Fruit fly (Drosophila melanogaster): ENCODE data around the gene mura.

The mura gene

DNA sequence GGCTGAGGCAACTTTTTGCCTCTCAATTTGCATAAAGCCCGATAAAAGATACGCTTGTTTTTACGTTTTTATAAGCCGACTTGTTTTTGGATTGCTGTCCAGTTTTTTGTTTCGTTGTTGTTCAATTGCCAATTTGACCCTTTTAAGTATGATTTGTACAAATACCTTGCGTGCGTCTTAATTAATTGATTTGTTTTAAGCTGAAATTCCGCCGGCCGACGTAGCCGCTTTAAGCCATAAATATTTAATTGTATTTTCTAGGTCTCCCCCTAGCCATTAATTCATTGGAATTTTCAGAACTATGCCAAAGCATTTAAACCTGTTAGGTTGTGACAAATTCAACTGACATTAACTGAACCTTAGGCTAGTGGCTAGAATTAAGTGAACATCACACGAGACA lies 45.0 kb upstream of the mura start:
- TF ChIP-seq ab (GFP tag; optimal IDR thresholded peaks at IDR 0.05) (no peak), CG30403 (GFP tag; optimal IDR thresholded peaks at IDR 0.05) (no peak), PHDP (tag; optimal IDR thresholded peaks at IDR 0.05) (no peak), slp2 (GFP tag; optimal IDR thresholded peaks at IDR 0.05) (no peak), CG11695 (GFP tag; IDR thresholded peaks at IDR 0.05) (no peak), abd-A (tag; optimal IDR thresholded peaks at IDR 0.05) (peak; percentile 43), so (GFP tag; IDR thresholded peaks at IDR 0.05) (no peak), chinmo (GFP tag; IDR thresholded peaks at IDR 0.05; ENCODE audit: partially characterized antibody) (peak; percentile 43; the same call in 1 of the 4 replicates), sd (tag; optimal IDR thresholded peaks at IDR 0.05) (peak; percentile 94), ro (GFP tag; IDR thresholded peaks at IDR 0.05) (no peak)

DNA sequence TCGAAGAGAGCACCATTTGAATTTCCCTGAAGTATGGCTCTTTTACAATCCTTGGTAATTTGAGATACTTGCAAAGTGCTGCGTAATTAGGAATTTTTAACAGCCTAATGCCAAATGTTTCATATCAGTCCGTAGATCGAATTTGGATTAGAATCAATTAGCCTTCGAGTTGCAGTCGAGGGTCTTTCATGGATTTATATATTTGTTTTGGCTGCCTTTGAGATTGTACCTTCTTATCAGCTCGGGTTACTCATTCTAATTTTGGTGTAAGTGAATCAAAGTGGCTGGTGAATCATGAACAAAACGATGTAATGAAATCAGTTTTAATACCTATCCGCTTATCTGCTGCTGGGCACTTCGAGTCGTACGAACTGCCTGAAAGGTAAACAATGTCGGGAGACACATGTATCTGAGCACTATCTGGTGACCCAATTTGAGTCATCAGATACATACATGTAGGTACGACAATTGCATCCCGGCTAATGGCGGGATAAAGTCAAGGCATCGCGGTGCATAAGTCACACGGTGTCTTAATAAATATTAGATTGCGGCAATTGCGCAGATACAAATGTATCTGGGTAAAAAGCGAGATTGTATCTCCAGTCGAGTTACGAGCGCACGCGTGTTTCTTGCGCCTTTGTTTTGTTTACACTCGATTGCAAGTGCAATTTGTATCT lies 44.2 kb upstream of the mura start:
- TF ChIP-seq CG42726 (GFP tag; IDR thresholded peaks at IDR 0.05; ENCODE audit: partially characterized antibody): no peak
- no peak for TF ChIP-seq slp2 (GFP tag; optimal IDR thresholded peaks at IDR 0.05)
- peak; percentile 16 for TF ChIP-seq sug (tag; optimal IDR thresholded peaks at IDR 0.05)
- no peak for TF ChIP-seq CG15011 (GFP tag; optimal IDR thresholded peaks at IDR 0.05)
- TF ChIP-seq esg (GFP tag; conservative IDR thresholded peaks at IDR 0.05): no peak
- TF ChIP-seq ttk (GFP tag; IDR thresholded peaks at IDR 0.05): no peak
- TF ChIP-seq D19B (GFP tag; optimal IDR thresholded peaks at IDR 0.05): no peak
- no peak for TF ChIP-seq CG12942 (GFP tag; optimal IDR thresholded peaks at IDR 0.05)
- peak in 1 of 2 experiments; percentile 69 for TF ChIP-seq eve (GFP tag; optimal IDR thresholded peaks at IDR 0.05)
- no peak for TF ChIP-seq ham (GFP tag; IDR thresholded peaks at IDR 0.05)
- no peak for TF ChIP-seq CG13123 (GFP tag; optimal IDR thresholded peaks at IDR 0.05)
- no peak for TF ChIP-seq CG31224 (GFP tag; IDR thresholded peaks at IDR 0.05)
- TF ChIP-seq chinmo (GFP tag; IDR thresholded peaks at IDR 0.05; ENCODE audit: partially characterized antibody): 0 out of 4 replicates have a peak, but pooled peaks have one; percentile 36
- no peak for TF ChIP-seq CG30020 (tag; optimal IDR thresholded peaks at IDR 0.05)
- TF ChIP-seq salm (tag; optimal IDR thresholded peaks at IDR 0.05): no peak
- TF ChIP-seq cwo (GFP tag; optimal IDR thresholded peaks at IDR 0.05): peak; percentile 2
- TF ChIP-seq Gsc (GFP tag; IDR thresholded peaks at IDR 0.05): no peak
- no peak for TF ChIP-seq da (GFP tag; optimal IDR thresholded peaks at IDR 0.05)
- TF ChIP-seq fd64A (GFP tag; optimal IDR thresholded peaks at IDR 0.05): no peak
- peak; percentile 59 for TF ChIP-seq sens (GFP tag)
- TF ChIP-seq CG15479 (GFP tag; optimal IDR thresholded peaks at IDR 0.05): peak; percentile 89
- TF ChIP-seq yki (optimal IDR thresholded peaks at IDR 0.05): no peak
- TF ChIP-seq CG1024 (GFP tag; IDR thresholded peaks at IDR 0.05): no peak
- no peak for TF ChIP-seq Poxn (GFP tag; IDR thresholded peaks at IDR 0.05)
- TF ChIP-seq tin (GFP tag; optimal IDR thresholded peaks at IDR 0.05): no peak
- peak in 1 of 2 experiments; percentile 65 for TF ChIP-seq tll (GFP tag; optimal IDR thresholded peaks at IDR 0.05)
- peak; percentile 35 for TF ChIP-seq Vsx1 (GFP tag; optimal IDR thresholded peaks at IDR 0.05)
- TF ChIP-seq unpg (GFP tag; optimal IDR thresholded peaks at IDR 0.05): no peak
- no peak for TF ChIP-seq sens-2 (GFP tag; IDR thresholded peaks at IDR 0.05)
- TF ChIP-seq CG4282 (GFP tag; optimal IDR thresholded peaks at IDR 0.05): no peak
- no peak for TF ChIP-seq CG16813 (GFP tag; IDR thresholded peaks at IDR 0.05; ENCODE audit: partially characterized antibody)
- no peak for TF ChIP-seq CG6689 (GFP tag; IDR thresholded peaks at IDR 0.05)
- TF ChIP-seq gsb-n (tag; optimal IDR thresholded peaks at IDR 0.05): no peak
- no peak for TF ChIP-seq dysf (GFP tag; IDR thresholded peaks at IDR 0.05)
- TF ChIP-seq ab (GFP tag; optimal IDR thresholded peaks at IDR 0.05): no peak
- no peak for TF ChIP-seq Stat92E (GFP tag; optimal IDR thresholded peaks at IDR 0.05)
- TF ChIP-seq exex (tag; optimal IDR thresholded peaks at IDR 0.05): peak; percentile 65
- no peak for TF ChIP-seq Hr3 (GFP tag; optimal IDR thresholded peaks at IDR 0.05)
- no peak for TF ChIP-seq CG4707 (GFP tag; optimal IDR thresholded peaks at IDR 0.05)
- TF ChIP-seq CG7372 (GFP tag; IDR thresholded peaks at IDR 0.05): no peak
- TF ChIP-seq CG7745 (tag; optimal IDR thresholded peaks at IDR 0.05): no peak
- peak; percentile 38 for TF ChIP-seq Med (GFP tag)
